Fruit fly (Drosophila melanogaster) whole organism, wandering third instar larva: ENCODE results near the gene Diedel.

Experiments used
- GATAd ChIP-seq: sonication (Bioruptor generic); optimal IDR thresholded peaks from 2 replicates; lab custom pipeline; 2016; ENCODE audit warnings: missing biosample characterization, missing genetic modification characterization
- Hr78 ChIP-seq: fragments of >200 bp; optimal IDR thresholded peaks from 2 replicates; lab custom pipeline; 2017; ENCODE audit warnings: missing biosample characterization, missing genetic modification characterization
- dsf ChIP-seq: sonication (Bioruptor generic); optimal IDR thresholded peaks from 2 replicates; lab custom pipeline; 2016; ENCODE audit warnings: missing biosample characterization, missing genetic modification characterization, borderline replicate concordance
- h ChIP-seq: fragments of 200-800 bp; sonication (Bioruptor generic); optimal IDR thresholded peaks from 3 replicates; lab custom pipeline; 2016; ENCODE audit warnings: missing biosample characterization, mild to moderate bottlenecking, missing genetic modification characterization
- pan ChIP-seq: fragments of >200 bp; optimal IDR thresholded peaks from 2 replicates; lab custom pipeline; 2017
- usp ChIP-seq: fragments of >200 bp; optimal IDR thresholded peaks from 2 replicates; lab custom pipeline; 2017; ENCODE audit warnings: missing biosample characterization, missing genetic modification characterization

- no peak for TF ChIP-seq Hr78 (GFP tag; lab: Kevin White, UChicago)
- no peak for TF ChIP-seq GATAd (GFP tag; lab: Kevin White, UChicago)
- no peak for TF ChIP-seq usp (GFP tag; lab: Kevin White, UChicago)
- TF ChIP-seq dsf (GFP tag; lab: Kevin White, UChicago): no peak
- no peak for TF ChIP-seq pan (lab: Kevin White, UChicago)
- TF ChIP-seq h (GFP tag; lab: Kevin White, UChicago): no peak
These were observed 32.9 kb downstream of the Diedel start for dm6 chr3R:29526565-29526964.
